Worm (Caenorhabditis elegans): ENCODE results near the gene clpf-1.

The clpf-1 gene

ce11 chrIII:3404354-3404913 lies 6.9 kb downstream of the clpf-1 start, which contains the start of the genes npp-9 and F59A2.5:
TSS of gene npp-9 (minus strand) at chrIII:3404479.
TSS of gene F59A2.5 (plus strand) at chrIII:3404863.
- TF ChIP-seq ztf-23 (GFP tag; IDR thresholded peaks at IDR 0.05) = no peak
- no peak for TF ChIP-seq T22C8.4 (GFP tag; IDR thresholded peaks at IDR 0.05)
- TF ChIP-seq med-1 (GFP tag; optimal IDR thresholded peaks at IDR 0.05; ENCODE audit: insufficient read depth) = no peak
- TF ChIP-seq ztf-29 (GFP tag; IDR thresholded peaks at IDR 0.05) = no peak
- TF ChIP-seq klf-2 (GFP tag; conservative IDR thresholded peaks at IDR 0.05) = no peak
- TF ChIP-seq flt-1 (GFP tag; IDR thresholded peaks at IDR 0.05) = no peak
- TF ChIP-seq ref-1 (GFP tag; conservative IDR thresholded peaks at IDR 0.05) = no peak
- no peak for TF ChIP-seq tab-1 (GFP tag; IDR thresholded peaks at IDR 0.05)
- TF ChIP-seq cog-1 (tag; optimal IDR thresholded peaks at IDR 0.05) = no peak

DNA sequence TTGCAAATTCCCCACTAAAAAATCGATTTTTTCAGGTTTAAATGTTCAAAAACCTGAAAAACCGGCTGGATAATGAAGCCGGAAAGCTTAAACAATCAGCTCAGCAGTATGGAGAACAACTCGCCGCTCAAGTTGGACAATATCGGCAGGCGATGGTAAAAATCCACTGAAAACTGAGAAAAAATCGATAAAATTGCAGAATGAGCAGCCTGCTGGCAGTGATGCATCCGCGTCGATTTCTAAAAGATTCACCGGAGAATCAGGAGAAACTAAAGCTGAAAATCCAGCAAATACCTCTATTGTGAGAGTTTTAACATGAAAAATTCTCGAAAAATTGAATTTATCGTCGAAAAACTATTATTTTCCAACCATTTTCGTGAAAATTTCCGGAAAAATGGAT lies 8.0 kb downstream of the clpf-1 start, which contains the start of gene golg-4:
TSS of gene golg-4 (plus strand) at position 34 of the 400 bp plus-strand sequence.
- TF ChIP-seq ref-1 (GFP tag; conservative IDR thresholded peaks at IDR 0.05) (no peak), T22C8.4 (GFP tag; IDR thresholded peaks at IDR 0.05) (peak; percentile 68; the same call in 1 of the 2 replicates), med-1 (GFP tag; optimal IDR thresholded peaks at IDR 0.05; ENCODE audit: insufficient read depth) (no peak)

DNA sequence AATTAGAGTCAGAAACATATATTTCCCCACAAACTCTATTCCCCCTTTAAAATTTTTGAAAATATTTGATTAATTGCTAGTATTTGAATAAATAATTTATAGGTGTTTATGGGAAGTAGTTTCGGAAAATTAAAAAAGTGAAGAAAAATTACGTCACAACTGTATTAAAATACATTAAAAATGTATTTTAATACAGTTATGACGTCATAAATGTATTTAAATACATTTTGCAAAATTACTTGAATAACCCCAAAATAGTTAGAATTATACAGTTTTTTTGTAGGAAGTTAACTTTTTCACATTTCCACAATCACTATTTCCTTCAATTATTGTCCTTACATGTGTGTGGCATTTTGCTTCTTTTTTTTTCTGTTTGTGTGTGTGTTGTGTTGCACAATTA lies 15.9 kb downstream of the clpf-1 start:
- TF ChIP-seq ztf-29 (GFP tag; IDR thresholded peaks at IDR 0.05) (no peak), T22C8.4 (GFP tag; IDR thresholded peaks at IDR 0.05) (no peak), tab-1 (GFP tag; IDR thresholded peaks at IDR 0.05) (no peak)

- TF ChIP-seq ref-1 (GFP tag; conservative IDR thresholded peaks at IDR 0.05) (no peak), flt-1 (GFP tag; IDR thresholded peaks at IDR 0.05) (no peak), tab-1 (GFP tag; IDR thresholded peaks at IDR 0.05) (no peak), ztf-29 (GFP tag; IDR thresholded peaks at IDR 0.05) (no peak), ztf-23 (GFP tag; IDR thresholded peaks at IDR 0.05) (no peak), cog-1 (tag; optimal IDR thresholded peaks at IDR 0.05) (no peak), klf-2 (GFP tag; conservative IDR thresholded peaks at IDR 0.05) (no peak), med-1 (GFP tag; optimal IDR thresholded peaks at IDR 0.05; ENCODE audit: insufficient read depth) (no peak), T22C8.4 (GFP tag; IDR thresholded peaks at IDR 0.05) (no peak)
Observed at ce11 chrIII:3414412-3414811, 16.9 kb downstream of the clpf-1 start.

DNA sequence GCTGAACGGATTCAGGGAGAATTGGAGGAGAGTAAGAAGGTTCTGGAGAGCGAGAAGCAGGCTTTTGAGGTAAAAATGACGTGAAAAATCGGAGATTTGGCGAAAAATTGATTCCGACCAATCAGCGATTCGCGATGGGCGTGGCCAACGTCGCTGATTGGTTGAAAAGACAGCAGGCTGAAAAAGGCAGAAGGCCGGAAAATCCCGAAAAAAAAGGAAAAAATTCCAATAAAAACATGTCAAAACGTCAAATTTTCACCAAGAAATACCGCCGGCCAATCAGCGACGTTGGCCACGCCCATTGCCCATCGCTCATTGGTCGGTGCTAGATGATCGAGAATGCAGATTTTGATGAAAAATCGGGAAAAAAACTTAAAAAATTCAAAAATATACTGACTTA lies 19.9 kb downstream of the clpf-1 start:
- no peak for TF ChIP-seq klf-2 (GFP tag; conservative IDR thresholded peaks at IDR 0.05)
- TF ChIP-seq flt-1 (GFP tag; IDR thresholded peaks at IDR 0.05) = no peak
- no peak for TF ChIP-seq ref-1 (GFP tag; conservative IDR thresholded peaks at IDR 0.05)
- no peak for TF ChIP-seq T22C8.4 (GFP tag; IDR thresholded peaks at IDR 0.05)
- TF ChIP-seq cog-1 (tag; optimal IDR thresholded peaks at IDR 0.05) = no peak
- TF ChIP-seq med-1 (GFP tag; optimal IDR thresholded peaks at IDR 0.05; ENCODE audit: insufficient read depth) = no peak
- TF ChIP-seq tab-1 (GFP tag; IDR thresholded peaks at IDR 0.05) = no peak

DNA sequence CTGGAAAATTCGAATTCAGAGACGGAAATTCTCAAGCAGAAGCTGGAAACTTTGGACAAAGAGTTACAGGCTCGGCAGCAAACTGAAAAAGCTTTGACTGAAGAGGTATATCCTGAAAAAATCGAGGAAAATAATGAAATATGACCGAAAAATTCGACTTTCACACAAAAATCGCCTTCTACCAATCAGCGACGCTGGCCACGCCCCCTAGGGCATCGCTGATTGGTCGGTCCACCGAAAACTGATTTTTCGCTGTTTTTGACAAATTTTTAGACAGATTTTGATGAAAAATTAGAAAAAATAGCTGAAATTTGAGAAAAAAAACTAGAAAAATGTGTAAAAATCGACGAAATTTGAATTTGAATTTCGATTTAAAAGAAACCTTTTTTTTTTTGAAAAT lies 21.4 kb downstream of the clpf-1 start:
- TF ChIP-seq cog-1 (tag; optimal IDR thresholded peaks at IDR 0.05) (no peak), flt-1 (GFP tag; IDR thresholded peaks at IDR 0.05) (no peak), med-1 (GFP tag; optimal IDR thresholded peaks at IDR 0.05; ENCODE audit: insufficient read depth) (no peak), ztf-29 (GFP tag; IDR thresholded peaks at IDR 0.05) (no peak), tab-1 (GFP tag; IDR thresholded peaks at IDR 0.05) (no peak), ztf-23 (GFP tag; IDR thresholded peaks at IDR 0.05) (no peak), ref-1 (GFP tag; conservative IDR thresholded peaks at IDR 0.05) (no peak), T22C8.4 (GFP tag; IDR thresholded peaks at IDR 0.05) (no peak), klf-2 (GFP tag; conservative IDR thresholded peaks at IDR 0.05) (no peak)

DNA sequence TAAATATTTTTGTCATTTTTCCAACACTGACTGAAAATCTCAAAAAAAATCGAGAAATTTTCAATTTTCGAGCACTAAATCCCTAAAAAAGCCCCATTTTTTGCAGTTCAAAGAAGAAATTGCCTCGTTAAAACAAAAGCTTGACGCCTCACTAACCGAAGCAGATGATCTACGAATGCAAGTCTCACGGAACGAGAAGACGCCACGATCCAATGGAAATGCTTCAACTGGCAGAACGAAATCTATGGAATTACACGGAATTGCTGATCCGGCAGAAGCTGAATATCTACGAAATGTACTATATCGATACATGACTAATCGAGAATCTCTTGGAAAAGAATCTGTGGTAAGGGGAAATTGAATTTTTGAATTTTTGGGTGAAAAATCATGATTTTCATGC lies 26.4 kb downstream of the clpf-1 start:
- TF ChIP-seq cog-1 (tag; optimal IDR thresholded peaks at IDR 0.05) (no peak), tab-1 (GFP tag; IDR thresholded peaks at IDR 0.05) (no peak), ref-1 (GFP tag; conservative IDR thresholded peaks at IDR 0.05) (no peak), ztf-23 (GFP tag; IDR thresholded peaks at IDR 0.05) (no peak), med-1 (GFP tag; optimal IDR thresholded peaks at IDR 0.05; ENCODE audit: insufficient read depth) (no peak), klf-2 (GFP tag; conservative IDR thresholded peaks at IDR 0.05) (no peak), ztf-29 (GFP tag; IDR thresholded peaks at IDR 0.05) (no peak)

DNA sequence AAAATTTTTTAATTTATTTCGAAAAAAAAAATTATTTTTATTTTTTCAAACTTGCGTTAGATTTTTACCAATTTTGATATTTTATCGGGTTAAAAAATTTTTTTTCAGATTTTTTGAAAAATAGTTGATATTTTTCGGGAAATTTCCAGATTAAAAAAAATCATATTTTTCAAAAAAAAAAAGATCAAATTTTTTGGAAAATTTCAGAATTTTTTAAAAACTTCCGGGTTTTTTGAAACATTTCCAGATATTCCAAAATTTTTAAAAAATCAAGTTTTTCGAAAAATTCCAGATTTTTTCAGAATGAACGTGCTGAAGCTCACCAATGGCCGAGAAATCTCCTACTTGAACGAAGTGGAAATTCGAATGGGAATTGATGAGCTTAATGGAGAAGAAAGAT lies 27.9 kb downstream of the clpf-1 start, which contains the start of gene metl-18:
TSS of gene metl-18 (plus strand) at position 301 of the 400 bp plus-strand sequence.
- TF ChIP-seq tab-1 (GFP tag; IDR thresholded peaks at IDR 0.05) (no peak), cog-1 (tag; optimal IDR thresholded peaks at IDR 0.05) (no peak), ztf-23 (GFP tag; IDR thresholded peaks at IDR 0.05) (no peak), ref-1 (GFP tag; conservative IDR thresholded peaks at IDR 0.05) (no peak), med-1 (GFP tag; optimal IDR thresholded peaks at IDR 0.05; ENCODE audit: insufficient read depth) (no peak), flt-1 (GFP tag; IDR thresholded peaks at IDR 0.05) (no peak), klf-2 (GFP tag; conservative IDR thresholded peaks at IDR 0.05) (no peak), ztf-29 (GFP tag; IDR thresholded peaks at IDR 0.05) (no peak), T22C8.4 (GFP tag; IDR thresholded peaks at IDR 0.05) (no peak)

DNA sequence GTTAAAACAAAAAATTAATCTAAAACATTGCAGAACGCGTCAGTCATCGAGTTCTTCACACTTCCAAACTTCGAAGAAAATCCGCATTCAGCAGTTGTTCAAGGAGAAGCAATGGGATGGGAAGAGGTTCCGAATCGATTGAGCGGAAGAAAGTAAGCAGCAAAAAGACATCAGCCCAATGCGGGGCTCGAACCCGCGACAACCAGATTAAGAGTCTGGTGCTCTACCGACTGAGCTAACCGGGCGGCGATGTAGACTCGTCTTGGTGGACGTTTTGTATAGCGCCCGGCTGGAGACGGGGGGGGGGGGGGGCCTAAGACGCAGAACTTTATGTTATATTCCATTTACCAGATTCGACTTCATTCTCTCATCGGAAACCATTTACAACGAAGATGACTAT lies 29.2 kb downstream of the clpf-1 start:
- TF ChIP-seq flt-1 (GFP tag; IDR thresholded peaks at IDR 0.05) = 0 out of 2 replicates have a peak, but pooled peaks have one; percentile 4
- no peak for TF ChIP-seq med-1 (GFP tag; optimal IDR thresholded peaks at IDR 0.05; ENCODE audit: insufficient read depth)
- TF ChIP-seq ztf-29 (GFP tag; IDR thresholded peaks at IDR 0.05) = no peak
- no peak for TF ChIP-seq cog-1 (tag; optimal IDR thresholded peaks at IDR 0.05)

DNA sequence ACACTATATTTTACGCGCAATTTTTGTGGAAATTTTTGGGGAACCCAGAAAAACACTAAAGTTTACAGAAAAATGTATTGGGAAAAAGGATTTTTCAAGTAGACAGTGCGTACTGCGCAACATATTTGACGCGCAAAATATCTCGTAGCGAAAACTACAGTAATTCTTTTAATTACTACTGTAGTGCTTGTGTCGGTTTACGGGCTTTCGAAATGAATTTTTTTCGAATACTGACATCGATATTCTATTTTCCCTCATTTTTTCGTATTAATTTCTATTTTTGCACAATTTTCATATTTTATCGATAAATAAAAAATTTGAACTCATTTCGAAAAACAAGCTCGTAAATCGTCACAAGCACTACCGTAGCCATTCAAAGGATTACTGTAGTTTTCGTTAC lies 31.0 kb downstream of the clpf-1 start:
- no peak for TF ChIP-seq ztf-29 (GFP tag; IDR thresholded peaks at IDR 0.05)
- no peak for TF ChIP-seq med-1 (GFP tag; optimal IDR thresholded peaks at IDR 0.05; ENCODE audit: insufficient read depth)
- TF ChIP-seq cog-1 (tag; optimal IDR thresholded peaks at IDR 0.05) = no peak

All from whole organism, midembryonic.